Worm (Caenorhabditis elegans) whole organism, mixed stage, embryonic: Measurements from ENCODE around the gene patr-1.
A peak's percentile ranks its signal among the peaks of the same experiment; 100 is the strongest.

Experiments used
- M03D4.4 ChIP-seq: sonication (generic microtip); optimal IDR thresholded peaks from 2 replicates; lab custom pipeline; 2017; ENCODE audit warnings: mild to moderate bottlenecking, missing genetic modification characterization, missing compliant biosample characterization
- bed-3 ChIP-seq: fragments of 200-800 bp; sonication (Bioruptor generic); optimal IDR thresholded peaks from 3 replicates; lab custom pipeline; 2018; ENCODE audit warnings: mild to moderate bottlenecking, missing genetic modification characterization, moderate library complexity, missing compliant biosample characterization
- blmp-1 ChIP-seq: fragments of 150-350 bp; optimal IDR thresholded peaks from 2 replicates; lab custom pipeline; 2014; ENCODE audit warnings: missing biosample characterization, missing genetic modification characterization
- ceh-39 ChIP-seq: fragments of 150-350 bp; optimal IDR thresholded peaks from 2 replicates; lab custom pipeline; 2014; ENCODE audit warnings: missing biosample characterization, missing genetic modification characterization
- ceh-43 ChIP-seq: fragments of 200-800 bp; sonication (Bioruptor generic); optimal IDR thresholded peaks from 2 replicates; lab custom pipeline; 2018; ENCODE audit warnings: mild to moderate bottlenecking, missing genetic modification characterization, moderate library complexity, missing compliant biosample characterization
- ceh-83 ChIP-seq: fragments of 200-800 bp; sonication (Bioruptor generic); optimal IDR thresholded peaks from 2 replicates; lab custom pipeline; 2018; ENCODE audit warnings: mild to moderate bottlenecking, missing genetic modification characterization, missing compliant biosample characterization
- ces-1 ChIP-seq: fragments of 150-350 bp; optimal IDR thresholded peaks from 2 replicates; lab custom pipeline; 2014; ENCODE audit warnings: missing biosample characterization, missing genetic modification reagents, missing genetic modification characterization
- cnd-1 ChIP-seq: fragments of 200-800 bp; sonication (Bioruptor generic); optimal IDR thresholded peaks from 2 replicates; lab custom pipeline; 2018; ENCODE audit warnings: mild to moderate bottlenecking, missing genetic modification characterization, missing compliant biosample characterization
- drap-1 ChIP-seq: fragments of 200-800 bp; sonication (Bioruptor generic); optimal IDR thresholded peaks from 3 replicates; lab custom pipeline; 2018; ENCODE audit warnings: mild to moderate bottlenecking, missing genetic modification characterization, missing compliant biosample characterization
- elt-1 ChIP-seq: sonication (generic microtip); optimal IDR thresholded peaks from 2 replicates; lab custom pipeline; 2017; ENCODE audit warnings: missing genetic modification characterization, mild to moderate bottlenecking, missing compliant biosample characterization, antibody characterized with exemption, moderate library complexity, borderline replicate concordance; ENCODE audit not compliant: insufficient read depth
- elt-3 ChIP-seq: fragments of 150-350 bp; optimal IDR thresholded peaks from 2 replicates; lab custom pipeline; 2014; ENCODE audit warnings: missing biosample characterization, missing genetic modification characterization
- flh-1 ChIP-seq: fragments of 200-800 bp; sonication (Bioruptor generic); optimal IDR thresholded peaks from 2 replicates; lab custom pipeline; 2018; ENCODE audit warnings: mild to moderate bottlenecking, missing genetic modification characterization, moderate library complexity, missing compliant biosample characterization
- ham-2 ChIP-seq: fragments of 200-800 bp; sonication (Bioruptor generic); optimal IDR thresholded peaks from 2 replicates; lab custom pipeline; 2018; ENCODE audit warnings: mild to moderate bottlenecking, missing genetic modification characterization, missing compliant biosample characterization
- hlh-1 ChIP-seq: fragments of 150-350 bp; optimal IDR thresholded peaks from 2 replicates; lab custom pipeline; 2014; ENCODE audit warnings: missing biosample characterization, missing genetic modification reagents, missing genetic modification characterization
- lin-13 ChIP-seq: fragments of 150-350 bp; optimal IDR thresholded peaks from 2 replicates; lab custom pipeline; 2014; ENCODE audit warnings: missing biosample characterization, missing genetic modification characterization
- lin-32 ChIP-seq: fragments of 200-800 bp; sonication (Bioruptor generic); optimal IDR thresholded peaks from 2 replicates; lab custom pipeline; 2018; ENCODE audit warnings: mild to moderate bottlenecking, missing genetic modification characterization, missing compliant biosample characterization
- lsy-2 ChIP-seq: fragments of 150-350 bp; optimal IDR thresholded peaks from 2 replicates; lab custom pipeline; 2014; ENCODE audit warnings: missing biosample characterization, missing genetic modification characterization
- mab-5 ChIP-seq: fragments of 150-350 bp; optimal IDR thresholded peaks from 2 replicates; lab custom pipeline; 2014; ENCODE audit warnings: missing biosample characterization, missing genetic modification characterization
- mep-1 ChIP-seq: fragments of 150-350 bp; optimal IDR thresholded peaks from 2 replicates; lab custom pipeline; 2017; ENCODE audit warnings: missing biosample characterization, missing genetic modification reagents, missing genetic modification characterization, inconsistent platforms
- mls-2 ChIP-seq: sonication (generic microtip); optimal IDR thresholded peaks from 2 replicates; lab custom pipeline; 2016; ENCODE audit warnings: mild to moderate bottlenecking, missing genetic modification characterization, moderate library complexity, missing compliant biosample characterization
- nhr-12 ChIP-seq: fragments of 150-350 bp; optimal IDR thresholded peaks from 2 replicates; lab custom pipeline; 2014; ENCODE audit warnings: missing biosample characterization, missing genetic modification characterization
- nhr-2 ChIP-seq: fragments of 150-350 bp; optimal IDR thresholded peaks from 2 replicates; lab custom pipeline; 2014; ENCODE audit warnings: missing biosample characterization, missing genetic modification characterization
- nhr-237 ChIP-seq: fragments of 150-350 bp; optimal IDR thresholded peaks from 2 replicates; lab custom pipeline; 2014; ENCODE audit warnings: missing biosample characterization, missing genetic modification characterization
- nhr-28 ChIP-seq: fragments of 150-350 bp; optimal IDR thresholded peaks from 2 replicates; lab custom pipeline; 2014; ENCODE audit warnings: missing biosample characterization, missing genetic modification characterization
- pha-4 ChIP-seq: fragments of 150-350 bp; optimal IDR thresholded peaks from 2 replicates; lab custom pipeline; 2018; ENCODE audit warnings: missing biosample characterization, missing genetic modification reagents, missing genetic modification characterization
- sem-2 ChIP-seq: fragments of 200-800 bp; sonication (Bioruptor generic); optimal IDR thresholded peaks from 2 replicates; lab custom pipeline; 2018; ENCODE audit warnings: mild to moderate bottlenecking, missing genetic modification characterization, missing compliant biosample characterization
- sptf-1 ChIP-seq: sonication (generic microtip); optimal IDR thresholded peaks from 2 replicates; lab custom pipeline; 2017; ENCODE audit warnings: mild to moderate bottlenecking, missing genetic modification characterization, moderate library complexity, missing compliant biosample characterization
- tbx-8 ChIP-seq: fragments of 200-800 bp; sonication (Bioruptor generic); optimal IDR thresholded peaks from 2 replicates; lab custom pipeline; 2018; ENCODE audit warnings: mild to moderate bottlenecking, missing genetic modification characterization, moderate library complexity, missing compliant biosample characterization
- unc-120 ChIP-seq: sonication (generic microtip); optimal IDR thresholded peaks from 2 replicates; lab custom pipeline; 2017; ENCODE audit warnings: missing genetic modification characterization, missing compliant biosample characterization; ENCODE audit not compliant: poor library complexity, severe bottlenecking
- unc-39 ChIP-seq: fragments of 150-350 bp; optimal IDR thresholded peaks from 2 replicates; lab custom pipeline; 2014; ENCODE audit warnings: missing biosample characterization, missing genetic modification characterization
- unc-62 ChIP-seq: fragments of 150-350 bp; optimal IDR thresholded peaks from 2 replicates; lab custom pipeline; 2014; ENCODE audit warnings: missing biosample characterization, missing genetic modification reagents, missing genetic modification characterization
- zip-8 ChIP-seq: fragments of 150-350 bp; optimal IDR thresholded peaks from 2 replicates; lab custom pipeline; 2014; ENCODE audit warnings: missing biosample characterization, missing genetic modification characterization
- ztf-11 ChIP-seq: fragments of 150-350 bp; optimal IDR thresholded peaks from 2 replicates; lab custom pipeline; 2014; ENCODE audit warnings: missing biosample characterization, missing genetic modification characterization

patr-1 gene

ce11 chrII:11766472-11766871 lies 11.3 kb downstream of the patr-1 start, which contains the start of gene F44E5.2:
TSS of gene F44E5.2 (plus strand) at chrII:11766772.
- TF ChIP-seq unc-120 (no peak), lin-13 (tag; lab: Kevin White, UChicago) (no peak), blmp-1 (tag; lab: Kevin White, UChicago) (no peak), ceh-39 (tag; lab: Kevin White, UChicago) (no peak), nhr-2 (tag; lab: Kevin White, UChicago) (no peak), sptf-1 (tag; lab: Kevin White, UChicago) (no peak), lin-32 (no peak), sem-2 (GFP tag; lab: Kevin White, UChicago) (no peak), flh-1 (no peak), bed-3 (GFP tag; lab: Kevin White, UChicago) (no peak), mab-5 (no peak), unc-62 (GFP tag; lab: Kevin White, UChicago) (no peak), nhr-28 (tag; lab: Kevin White, UChicago) (no peak)
- TF ChIP-seq, all 35 proteins: peak for 0

ce11 chrII:11765506-11766152 lies 12.1 kb downstream of the patr-1 start:
- TF ChIP-seq mab-5 (no peak), elt-1 (tag; lab: Kevin White, UChicago) (no peak), sptf-1 (tag; lab: Kevin White, UChicago) (no peak), drap-1 (GFP tag; lab: Kevin White, UChicago) (no peak), ham-2 (GFP tag; lab: Kevin White, UChicago) (no peak), ceh-83 (GFP tag; lab: Kevin White, UChicago) (no peak), unc-62 (GFP tag; lab: Kevin White, UChicago) (no peak), nhr-12 (no peak), ztf-11 (tag; lab: Kevin White, UChicago) (no peak), lin-32 (no peak), M03D4.4 (tag; lab: Kevin White, UChicago) (no peak), zip-8 (no peak), pha-4 (no peak), tbx-8 (no peak)

DNA sequence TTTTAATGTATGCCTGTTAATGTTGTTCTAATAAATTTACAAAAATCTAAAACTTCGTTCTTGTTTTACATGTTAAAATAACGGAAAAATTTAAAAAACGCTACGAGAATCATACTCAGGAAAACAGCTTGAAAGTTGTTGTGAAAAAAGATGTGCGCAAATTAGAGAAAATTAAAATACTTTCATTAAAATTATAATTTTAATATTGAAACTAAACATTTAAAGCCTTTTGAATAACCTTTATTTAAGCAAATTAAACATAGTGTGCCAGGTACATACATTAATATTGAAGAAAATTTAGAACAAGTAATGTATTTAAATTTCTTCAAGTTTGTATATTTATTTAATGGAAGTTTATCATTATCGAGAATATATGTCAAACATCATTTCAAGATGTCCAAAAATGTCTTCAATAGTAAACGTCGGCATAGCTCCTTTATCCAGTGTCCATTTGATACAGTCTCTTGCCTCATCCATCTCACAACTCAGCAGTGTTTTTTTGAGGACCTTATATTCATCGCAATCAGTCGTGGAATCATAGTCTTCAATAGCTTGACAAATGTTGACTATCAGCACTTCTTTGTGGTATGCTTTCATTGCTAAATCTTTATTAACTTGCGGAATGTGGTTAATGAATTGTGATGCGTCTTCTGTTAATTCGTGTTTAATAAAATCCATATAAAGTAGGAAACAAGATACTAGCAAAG lies 15.8 kb downstream of the patr-1 start:
- TF ChIP-seq nhr-28 (tag; lab: Kevin White, UChicago) (no peak), lin-32 (no peak), ces-1 (GFP tag; lab: Kevin White, UChicago) (peak; percentile 64), unc-39 (no peak), elt-1 (tag; lab: Kevin White, UChicago) (no peak), nhr-2 (tag; lab: Kevin White, UChicago) (peak; percentile 60), lsy-2 (tag; lab: Kevin White, UChicago) (peak; percentile 10), blmp-1 (tag; lab: Kevin White, UChicago) (no peak), mls-2 (no peak)

DNA sequence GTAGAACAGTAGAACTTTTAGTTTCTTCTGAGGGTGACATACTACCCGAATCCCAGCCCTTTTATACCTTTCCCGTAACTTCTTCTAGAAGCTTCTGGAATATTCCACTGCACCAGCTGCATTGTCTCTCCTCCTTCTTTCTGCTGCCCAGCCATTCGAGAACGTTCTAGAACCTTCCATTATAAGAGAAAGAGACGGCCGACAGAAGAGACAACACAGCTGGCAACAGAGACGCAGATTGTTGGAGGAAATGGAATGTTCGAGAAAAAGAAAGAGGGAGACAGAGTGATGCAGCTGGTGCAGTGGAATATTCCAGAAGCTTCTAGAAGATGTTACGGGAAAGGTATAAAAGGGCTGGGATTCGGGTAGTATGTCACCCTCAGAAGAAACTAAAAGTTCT lies 18.5 kb downstream of the patr-1 start, which contains the start of the genes F44E5.4 and F44E5.5:
F44E5.4 (minus strand) TSS at position 35 of the 400 bp plus-strand sequence.
F44E5.5 (plus strand) TSS at position 386 of the 400 bp plus-strand sequence.
- TF ChIP-seq ceh-39 (tag; lab: Kevin White, UChicago) (peak; percentile 88), drap-1 (GFP tag; lab: Kevin White, UChicago) (peak; percentile 56), hlh-1 (tag; lab: Kevin White, UChicago) (peak; percentile 93), M03D4.4 (tag; lab: Kevin White, UChicago) (peak; percentile 60), bed-3 (GFP tag; lab: Kevin White, UChicago) (peak; percentile 62), pha-4 (peak; percentile 54), ces-1 (GFP tag; lab: Kevin White, UChicago) (peak; percentile 88), blmp-1 (tag; lab: Kevin White, UChicago) (peak; percentile 26), unc-120 (peak; percentile 77), sptf-1 (tag; lab: Kevin White, UChicago) (peak; percentile 90), sem-2 (GFP tag; lab: Kevin White, UChicago) (peak; percentile 59), ceh-43 (GFP tag; lab: Kevin White, UChicago) (peak; percentile 70), lin-32 (peak; percentile 97), mls-2 (peak; percentile 93), nhr-2 (tag; lab: Kevin White, UChicago) (peak; percentile 73), nhr-237 (tag; lab: Kevin White, UChicago) (peak; percentile 83), mep-1 (peak; percentile 83), ceh-83 (GFP tag; lab: Kevin White, UChicago) (peak; percentile 76), cnd-1 (tag; lab: Kevin White, UChicago) (peak; percentile 92), lin-13 (tag; lab: Kevin White, UChicago) (peak; percentile 94), mab-5 (peak; percentile 30), ham-2 (GFP tag; lab: Kevin White, UChicago) (peak; percentile 19), tbx-8 (peak; percentile 67), nhr-12 (peak; percentile 21), lsy-2 (tag; lab: Kevin White, UChicago) (peak; percentile 47), unc-62 (GFP tag; lab: Kevin White, UChicago) (peak; percentile 71), ztf-11 (tag; lab: Kevin White, UChicago) (peak; percentile 56), elt-3 (tag; lab: Kevin White, UChicago) (peak; percentile 24)
- TF ChIP-seq, all 35 proteins: peak for 28; not testable (repeated sequence) for 7
